Fruit fly (Drosophila melanogaster): ENCODE measurements around the gene CG13031.

DNA sequence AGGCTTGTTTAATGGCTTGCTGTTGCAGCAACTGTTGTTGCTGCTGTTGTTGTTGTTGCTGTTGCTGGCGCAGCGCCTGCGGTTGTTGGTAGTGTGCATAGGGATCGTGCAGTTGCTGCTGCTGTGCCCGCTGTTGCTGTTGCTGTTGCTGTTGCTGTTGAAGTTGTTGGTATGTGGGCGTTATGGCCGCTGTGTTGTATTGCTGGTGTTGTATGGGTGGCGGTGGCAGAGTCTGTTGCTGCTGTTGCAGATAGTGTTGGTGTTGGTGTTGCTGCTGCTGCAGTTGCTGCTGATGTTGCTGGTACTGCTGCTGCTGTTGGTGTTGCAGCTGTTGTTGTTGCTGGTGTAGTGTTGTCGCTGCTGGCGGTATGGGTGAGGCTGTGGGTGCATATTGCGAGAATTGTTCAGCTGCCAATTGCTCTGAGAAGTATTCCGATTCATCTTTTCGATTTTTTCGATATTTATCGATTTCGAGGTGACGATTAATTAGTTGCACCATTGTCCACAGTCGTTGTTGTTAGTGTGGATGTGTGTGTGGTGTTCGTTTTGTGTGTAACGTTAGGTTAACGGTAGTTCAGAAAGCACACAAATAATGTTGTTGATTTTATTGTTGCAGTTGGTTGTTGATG, 45.1 kb upstream of the CG13031 start:
- no peak for TF ChIP-seq Clk (GFP tag; optimal IDR thresholded peaks at IDR 0.05)
- TF ChIP-seq CG7045 (GFP tag; optimal IDR thresholded peaks at IDR 0.05) = no peak
- no peak for TF ChIP-seq tj (GFP tag; optimal IDR thresholded peaks at IDR 0.05)
- TF ChIP-seq Hr96 (GFP tag; optimal IDR thresholded peaks at IDR 0.05) = no peak
- no peak for TF ChIP-seq ovo (GFP tag; optimal IDR thresholded peaks at IDR 0.05)
- TF ChIP-seq pad (GFP tag; optimal IDR thresholded peaks at IDR 0.05) = no peak
